Worm (Caenorhabditis elegans) whole organism, L4 larva: ENCODE data around the gene madf-9.
A peak's percentile ranks its signal among the peaks of the same experiment; 100 is the strongest.

Experiments
- T26A8.4 ChIP-seq: fragments of 200-800 bp; sonication (Bioruptor generic); IDR thresholded peaks from 2 replicates; pipeline ENCODE4 v1.3.6; 2022; ENCODE audit warnings: missing genetic modification characterization, missing compliant biosample characterization
- Y105C5A.15 ChIP-seq: fragments of 200-800 bp; sonication (Bioruptor generic); IDR thresholded peaks from 2 replicates; pipeline ENCODE4 v1.3.6; 2022; ENCODE audit warnings: missing genetic modification characterization, missing compliant biosample characterization
- Y48G9A.11 ChIP-seq: fragments of 200-800 bp; sonication (Bioruptor generic); IDR thresholded peaks from 2 replicates; pipeline ENCODE4 v1.3.6; 2022; ENCODE audit warnings: missing genetic modification reagents, missing genetic modification characterization, missing compliant biosample characterization
- Y75B8A.6 ChIP-seq: fragments of 200-800 bp; sonication (Bioruptor generic); IDR thresholded peaks from 2 replicates; pipeline ENCODE4 v1.3.6; 2022; ENCODE audit warnings: missing genetic modification reagents, missing genetic modification characterization, missing compliant biosample characterization
- ZK546.5 ChIP-seq, 2 experiments: sonication (generic microtip); optimal IDR thresholded peaks; 2 replicates each; lab custom pipeline; 2017; ENCODE audit warnings: missing biosample characterization in 2 of 2, missing genetic modification characterization in 2 of 2
- aha-1 ChIP-seq: fragments of 150-350 bp; peaks from one replicate; lab custom pipeline; 2014; ENCODE audit warnings: missing biosample characterization, missing genetic modification characterization
- ceh-28 ChIP-seq: fragments of 150-350 bp; optimal IDR thresholded peaks from 2 replicates; lab custom pipeline; 2014; ENCODE audit warnings: missing biosample characterization, missing genetic modification reagents, missing genetic modification characterization
- ceh-32 ChIP-seq: sonication (generic microtip); optimal IDR thresholded peaks from 2 replicates; lab custom pipeline; 2016; ENCODE audit warnings: mild to moderate bottlenecking, missing genetic modification characterization, missing compliant biosample characterization; ENCODE audit not compliant: poor library complexity
- ceh-44 ChIP-seq: fragments of 200-800 bp; sonication (Bioruptor generic); IDR thresholded peaks from 2 replicates; pipeline ENCODE4 v1.3.6; 2022; ENCODE audit warnings: missing genetic modification reagents, missing genetic modification characterization, missing compliant biosample characterization
- ces-1 ChIP-seq: fragments of 150-350 bp; sonication (generic microtip); optimal IDR thresholded peaks from 4 replicates; lab custom pipeline; 2014; ENCODE audit warnings: missing biosample characterization, missing genetic modification reagents, missing genetic modification characterization
- daf-12 ChIP-seq: fragments of 150-350 bp; optimal IDR thresholded peaks from 2 replicates; lab custom pipeline; 2014; ENCODE audit warnings: missing biosample characterization, missing genetic modification reagents, missing genetic modification characterization
- daf-8 ChIP-seq: fragments of 200-800 bp; sonication (Bioruptor generic); IDR thresholded peaks from 2 replicates; pipeline ENCODE4 v1.3.6; 2022; ENCODE audit warnings: missing genetic modification characterization, missing compliant biosample characterization
- dve-1 ChIP-seq: sonication (generic microtip); optimal IDR thresholded peaks from 2 replicates; lab custom pipeline; 2017; ENCODE audit warnings: antibody characterized with exemption, mild to moderate bottlenecking, missing genetic modification characterization, missing compliant biosample characterization; ENCODE audit not compliant: insufficient read depth
- egl-27 ChIP-seq: sonication (generic microtip); optimal IDR thresholded peaks from 3 replicates; lab custom pipeline; 2017; ENCODE audit warnings: missing biosample characterization, missing genetic modification reagents, missing genetic modification characterization
- fkh-10 ChIP-seq: fragments of 150-350 bp; optimal IDR thresholded peaks from 2 replicates; lab custom pipeline; 2014; ENCODE audit warnings: missing biosample characterization, missing genetic modification reagents, missing genetic modification characterization
- hmg-1.1 ChIP-seq: fragments of 200-800 bp; sonication (Bioruptor generic); IDR thresholded peaks from 2 replicates; pipeline ENCODE4 v1.3.6; 2022; ENCODE audit warnings: missing genetic modification reagents, missing genetic modification characterization, missing compliant biosample characterization
- lin-1 ChIP-seq: fragments of 200-800 bp; sonication (Bioruptor generic); IDR thresholded peaks from 2 replicates; pipeline ENCODE4 v1.3.6; 2022; ENCODE audit warnings: missing genetic modification reagents, missing genetic modification characterization, missing compliant biosample characterization
- lsy-2 ChIP-seq, 2 experiments: fragments of 150-350 bp in 1 of 2; sonication (generic microtip) in 1 of 2; optimal IDR thresholded peaks; 2 replicates each; lab custom pipeline; 2014 to 2017; ENCODE audit warnings: missing biosample characterization in 2 of 2, missing genetic modification characterization in 2 of 2
- mdl-1 ChIP-seq, 2 experiments: fragments of 150-350 bp in 1 of 2; sonication (generic microtip) in 1 of 2; optimal IDR thresholded peaks; 2 replicates each; lab custom pipeline; 2014 to 2017; ENCODE audit warnings: missing biosample characterization in 2 of 2, missing genetic modification characterization in 2 of 2
- mdt-29 ChIP-seq: fragments of 200-800 bp; sonication (Bioruptor generic); IDR thresholded peaks from 2 replicates; pipeline ENCODE4 v1.3.6; 2022; ENCODE audit warnings: missing genetic modification reagents, missing genetic modification characterization, missing compliant biosample characterization
- nhr-102 ChIP-seq: sonication (generic microtip); optimal IDR thresholded peaks from 2 replicates; lab custom pipeline; 2016; ENCODE audit warnings: mild to moderate bottlenecking, missing genetic modification characterization, moderate library complexity, missing compliant biosample characterization
- nhr-237 ChIP-seq: sonication (generic microtip); optimal IDR thresholded peaks from 2 replicates; lab custom pipeline; 2017; ENCODE audit warnings: missing biosample characterization, missing genetic modification characterization
- nhr-28 ChIP-seq: fragments of 150-350 bp; optimal IDR thresholded peaks from 2 replicates; lab custom pipeline; 2014; ENCODE audit warnings: missing biosample characterization, missing genetic modification characterization
- nhr-48 ChIP-seq: sonication (generic microtip); optimal IDR thresholded peaks from 2 replicates; lab custom pipeline; 2016; ENCODE audit warnings: mild to moderate bottlenecking, missing genetic modification characterization, missing compliant biosample characterization
- php-3 ChIP-seq: fragments of 200-800 bp; sonication (Bioruptor generic); IDR thresholded peaks from 2 replicates; pipeline ENCODE4 v1.3.6; 2022; ENCODE audit warnings: missing genetic modification reagents, missing genetic modification characterization, missing compliant biosample characterization
- set-16 ChIP-seq: fragments of 200-800 bp; sonication (Bioruptor generic); IDR thresholded peaks from 2 replicates; pipeline ENCODE4 v1.3.6; 2022; ENCODE audit warnings: missing genetic modification reagents, missing genetic modification characterization, missing compliant biosample characterization
- spr-1 ChIP-seq: sonication (generic microtip); optimal IDR thresholded peaks from 2 replicates; lab custom pipeline; 2016; ENCODE audit warnings: mild to moderate bottlenecking, missing genetic modification characterization, missing compliant biosample characterization
- tra-1 ChIP-seq: fragments of 200-800 bp; sonication (Bioruptor generic); IDR thresholded peaks from 2 replicates; pipeline ENCODE4 v1.3.6; 2022; ENCODE audit warnings: missing genetic modification reagents, missing genetic modification characterization, missing compliant biosample characterization
- unc-130 ChIP-seq: sonication (generic microtip); optimal IDR thresholded peaks from 2 replicates; lab custom pipeline; 2016; ENCODE audit warnings: missing genetic modification reagents, missing genetic modification characterization, missing compliant biosample characterization
- unc-62 ChIP-seq, 3 experiments: fragments of 150-350 bp in 1 of 3; sonication (generic microtip); optimal IDR thresholded peaks in 2 of 3; peaks in 1 of 3; 1 replicate in 1 of 3; 2 replicates in 2 of 3; lab custom pipeline; 2014 to 2017; ENCODE audit warnings: missing biosample characterization in 3 of 3, missing genetic modification characterization in 3 of 3, missing genetic modification reagents in 3 of 3, missing genotype in 1 of 3
- zfp-2 ChIP-seq: sonication (generic microtip); optimal IDR thresholded peaks from 2 replicates; lab custom pipeline; 2016; ENCODE audit warnings: mild to moderate bottlenecking, missing genetic modification characterization, missing compliant biosample characterization
- zip-2 ChIP-seq: fragments of 150-350 bp; optimal IDR thresholded peaks from 2 replicates; lab custom pipeline; 2014; ENCODE audit warnings: missing biosample characterization, missing genetic modification characterization

The madf-9 gene

DNA sequence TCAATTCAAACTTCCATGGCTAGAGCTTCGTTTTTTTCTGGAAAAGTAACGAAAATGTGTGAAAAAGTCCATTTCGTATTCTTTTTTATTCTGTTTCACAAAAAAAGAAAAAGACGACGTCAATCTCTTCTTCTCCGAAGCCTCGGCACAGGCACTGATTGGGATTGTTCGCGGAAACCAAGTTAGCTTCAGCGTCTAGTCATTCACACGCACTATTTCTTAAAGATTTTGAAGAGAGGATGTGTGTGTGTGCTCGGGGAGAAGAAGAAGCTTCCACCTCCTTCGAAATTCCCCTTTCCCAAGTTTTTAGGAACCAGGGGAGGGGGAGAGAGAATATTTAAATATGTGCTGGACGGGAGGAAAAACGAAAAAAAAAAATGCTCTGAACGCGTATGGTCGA is 10.4 kb upstream of the madf-9 start:
- TF ChIP-seq Y105C5A.15, result no peak
- no peak for TF ChIP-seq T26A8.4 (GFP tag; lab: Robert Waterston, UW)
- TF ChIP-seq ces-1 (GFP tag; lab: Kevin White, UChicago), result peak; percentile 58
- peak; percentile 47 for TF ChIP-seq fkh-10 (GFP tag; lab: Kevin White, UChicago)

DNA sequence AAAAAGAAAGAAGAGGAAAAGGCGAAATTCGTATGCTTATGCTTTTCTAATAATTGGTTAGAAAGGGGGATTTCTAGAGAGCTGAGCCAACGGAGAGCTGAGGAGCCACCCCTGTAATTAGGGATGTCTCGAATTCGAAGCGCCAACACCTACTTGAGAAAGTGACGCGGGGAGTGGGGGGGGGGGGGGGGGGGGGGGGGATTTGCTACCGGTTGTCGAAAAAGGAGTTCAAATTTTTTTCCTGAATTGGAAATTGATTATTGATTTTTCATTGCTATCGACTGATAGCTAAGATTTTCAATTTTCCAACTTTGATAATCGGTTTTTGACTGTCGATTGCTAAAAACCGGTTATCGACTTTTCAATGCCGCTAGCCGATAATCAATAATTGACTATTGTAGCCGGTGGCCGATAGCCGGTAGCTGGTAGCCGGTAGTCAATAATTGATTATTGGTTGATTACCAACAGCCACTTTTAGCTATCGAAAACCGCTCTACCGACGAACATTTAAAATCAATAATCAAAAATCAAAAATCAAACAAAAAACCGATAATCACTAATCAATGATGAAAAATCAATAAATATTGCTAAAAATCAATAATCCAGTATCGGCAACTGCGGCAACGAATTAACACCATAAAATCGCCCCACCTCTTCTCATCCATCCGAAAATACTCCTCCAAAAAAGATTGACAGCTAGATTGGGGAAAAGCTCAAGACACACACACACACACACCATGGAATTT is 7.8 kb upstream of the madf-9 start:
- TF ChIP-seq lin-1 (GFP tag; lab: Robert Waterston, UW) (no peak), set-16 (peak; percentile 86), daf-8 (GFP tag; lab: Robert Waterston, UW) (no peak), mdl-1 (tag; optimal IDR thresholded peaks at IDR 0.05; lab: Kevin White, UChicago) (no peak), ceh-28 (tag; lab: Kevin White, UChicago) (peak; percentile 87), aha-1 (tag; lab: Kevin White, UChicago) (no peak), ceh-32 (tag; lab: Kevin White, UChicago) (no peak), nhr-28 (tag; lab: Kevin White, UChicago) (no peak), zfp-2 (no peak), T26A8.4 (GFP tag; lab: Robert Waterston, UW) (no peak), ZK546.5 (tag; optimal IDR thresholded peaks at IDR 0.05; lab: Kevin White, UChicago) (no peak), unc-130 (GFP tag; lab: Kevin White, UChicago) (no peak), ceh-44 (GFP tag; lab: Robert Waterston, UW) (no peak), tra-1 (GFP tag; lab: Robert Waterston, UW) (no peak), ces-1 (GFP tag; lab: Kevin White, UChicago) (no peak), egl-27 (tag; lab: Kevin White, UChicago) (no peak)

DNA sequence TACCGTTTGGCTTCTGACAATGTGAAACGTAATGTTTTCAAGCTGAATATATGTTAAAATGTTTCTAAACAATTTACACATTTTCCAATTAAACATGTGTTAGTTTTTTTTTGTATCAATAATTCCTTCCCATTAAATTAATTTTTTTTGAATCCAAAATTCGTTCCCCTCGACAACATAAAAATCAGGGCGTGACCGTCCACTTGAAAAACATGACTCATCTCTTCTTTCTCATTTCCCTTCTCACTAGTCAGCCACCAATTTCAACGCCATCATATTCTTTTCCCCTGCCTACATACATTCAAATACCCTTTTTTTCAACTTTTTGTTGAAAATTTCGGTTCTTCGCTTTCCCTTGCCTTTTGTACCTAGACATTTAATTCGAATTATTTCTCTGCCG is 4.4 kb upstream of the madf-9 start:
- TF ChIP-seq unc-62 (GFP tag; optimal IDR thresholded peaks at IDR 0.05 in 1 of 2; lab: Kevin White, UChicago) (peak in 1 of 2 experiments; percentile 95), unc-62 (tag; optimal IDR thresholded peaks at IDR 0.05; lab: Kevin White, UChicago) (no peak), ces-1 (GFP tag; lab: Kevin White, UChicago) (no peak), ceh-32 (tag; lab: Kevin White, UChicago) (no peak), mdt-29 (no peak)
- TF ChIP-seq, all 104 proteins: peak for 1

DNA sequence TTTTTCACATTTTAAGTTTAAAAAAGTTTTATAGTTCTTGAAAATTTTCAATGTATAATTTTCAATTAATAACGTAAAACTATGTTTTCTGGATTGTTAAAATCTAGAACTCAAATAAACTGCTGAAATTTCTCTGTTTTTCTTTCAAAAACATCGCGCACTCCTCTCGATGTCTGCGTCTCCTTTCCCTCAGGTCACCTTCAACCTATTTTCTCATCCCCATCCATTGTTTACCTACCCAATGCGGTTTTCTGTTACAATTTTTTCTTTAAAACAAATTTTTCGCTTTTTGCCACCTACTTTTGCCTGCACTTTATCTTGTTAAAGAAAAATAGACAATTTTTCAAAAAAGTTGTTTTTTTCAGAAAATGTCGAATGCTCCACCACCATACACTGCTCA is 3.6 kb upstream of the madf-9 start, which contains the start of gene ZC416.2:
Gene ZC416.2, plus strand, starts transcription at position 366 of the 400 bp plus-strand sequence.
- TF ChIP-seq lsy-2 (tag; optimal IDR thresholded peaks at IDR 0.05; lab: Kevin White, UChicago) (peak in 1 of 2 experiments; percentile 3), ZK546.5 (tag; optimal IDR thresholded peaks at IDR 0.05; lab: Kevin White, UChicago) (no peak), daf-12 (no peak), Y48G9A.11 (GFP tag; lab: Robert Waterston, UW) (no peak), nhr-28 (tag; lab: Kevin White, UChicago) (peak; percentile 3), Y75B8A.6 (GFP tag; lab: Robert Waterston, UW) (no peak), spr-1 (tag; lab: Kevin White, UChicago) (no peak), zip-2 (no peak), hmg-1.1 (GFP tag; lab: Robert Waterston, UW) (no peak), nhr-237 (no peak), nhr-48 (tag; lab: Kevin White, UChicago) (no peak)

DNA sequence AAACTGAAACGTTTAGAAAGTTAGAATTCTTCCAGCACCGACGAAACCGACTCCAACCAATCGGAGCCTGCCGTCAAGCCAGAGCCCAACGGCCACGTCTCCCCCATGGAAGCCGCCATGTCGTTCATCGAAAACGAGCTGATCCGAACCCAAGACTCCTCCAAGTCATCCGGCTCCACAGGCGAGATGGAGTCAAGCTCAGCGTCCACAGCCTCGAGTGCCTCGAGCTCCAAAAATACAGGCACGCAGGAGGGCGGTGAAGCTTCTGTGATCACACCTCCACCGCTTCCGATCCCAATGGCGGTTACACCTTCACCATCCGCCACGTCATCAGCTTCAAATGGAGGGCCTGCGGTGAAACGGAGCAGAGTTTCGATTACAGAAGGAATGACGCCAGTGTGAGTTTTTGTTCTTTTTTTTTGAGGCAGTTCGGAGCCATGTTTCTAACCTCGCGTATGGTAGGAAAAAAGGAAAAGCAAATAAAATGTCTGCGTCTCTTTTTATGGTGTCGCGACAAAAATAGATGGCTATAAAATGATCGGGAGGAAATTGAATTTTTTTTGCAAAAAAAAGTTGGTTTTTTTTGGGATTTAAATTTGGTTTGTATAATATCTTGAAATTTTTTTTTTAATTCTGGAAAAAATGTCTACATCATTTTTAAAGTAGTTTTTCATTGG is 1.5 kb downstream of the madf-9 start:
- TF ChIP-seq set-16 (peak; percentile 88), nhr-28 (tag; lab: Kevin White, UChicago) (peak; percentile 27), php-3 (GFP tag; lab: Robert Waterston, UW) (0 out of 2 replicates have a peak, but pooled peaks have one; percentile 16), dve-1 (peak; percentile 5), nhr-102 (tag; lab: Kevin White, UChicago) (no peak)
